Fruit fly (Drosophila melanogaster) whole organism, embryonic: Measurements from ENCODE around the gene Tasp1.
A peak's percentile ranks its signal among the peaks of the same experiment; 100 is the strongest.

Experiments used
- Abd-B ChIP-seq: fragments of 200-800 bp; sonication (Bioruptor generic); optimal IDR thresholded peaks from 2 replicates; lab custom pipeline; 2018; ENCODE audit warnings: missing biosample characterization, mild to moderate bottlenecking, missing genetic modification characterization, moderate library complexity
- Aef1 ChIP-seq: fragments of 200-800 bp; sonication (Bioruptor generic); IDR thresholded peaks from 3 replicates; pipeline ENCODE4 v1.3.6; 2022; ENCODE audit warnings: missing biosample characterization, missing genetic modification characterization
- Bgb ChIP-seq: fragments of 200-800 bp; sonication (Bioruptor generic); IDR thresholded peaks from 2 replicates; pipeline ENCODE4 v1.3.6; 2022; ENCODE audit warnings: missing biosample characterization, missing genetic modification characterization; ENCODE audit not compliant: partially characterized antibody
- CG11695 ChIP-seq: fragments of 200-800 bp; sonication (Bioruptor generic); IDR thresholded peaks from 3 replicates; pipeline ENCODE4 v1.3.6; 2022; ENCODE audit warnings: missing biosample characterization, missing genetic modification characterization
- CG13287 ChIP-seq: fragments of 200-800 bp; sonication (Bioruptor generic); IDR thresholded peaks from 2 replicates; pipeline ENCODE4 v1.3.6; 2022; ENCODE audit warnings: missing biosample characterization, missing genetic modification characterization; ENCODE audit not compliant: partially characterized antibody
- CG13424 ChIP-seq: fragments of 200-800 bp; sonication (Bioruptor generic); optimal IDR thresholded peaks from 2 replicates; lab custom pipeline; 2019; ENCODE audit warnings: missing biosample characterization, mild to moderate bottlenecking, missing genetic modification characterization, moderate library complexity
- CG1603 ChIP-seq: fragments of 200-800 bp; sonication (Bioruptor generic); optimal IDR thresholded peaks from 2 replicates; lab custom pipeline; 2019; ENCODE audit warnings: missing biosample characterization, mild to moderate bottlenecking, missing genetic modification characterization, moderate library complexity
- CG2116 ChIP-seq: fragments of 200-800 bp; sonication (Bioruptor generic); optimal IDR thresholded peaks from 3 replicates; lab custom pipeline; 2018; ENCODE audit warnings: missing biosample characterization, mild to moderate bottlenecking, missing genetic modification characterization
- CG2129 ChIP-seq: fragments of 200-800 bp; sonication (Bioruptor generic); IDR thresholded peaks from 2 replicates; pipeline ENCODE4 v1.3.6; 2022; ENCODE audit warnings: missing biosample characterization, missing genetic modification characterization; ENCODE audit not compliant: partially characterized antibody
- CG2199 ChIP-seq: fragments of 200-800 bp; sonication (Bioruptor generic); IDR thresholded peaks from 3 replicates; pipeline ENCODE4 v1.3.6; 2022; ENCODE audit warnings: missing biosample characterization, missing genetic modification characterization
- CG42726 ChIP-seq: fragments of 200-800 bp; sonication (Bioruptor generic); IDR thresholded peaks from 2 replicates; pipeline ENCODE4 v1.3.6; 2022; ENCODE audit warnings: missing biosample characterization, missing genetic modification characterization; ENCODE audit not compliant: partially characterized antibody
- CG4328 ChIP-seq: fragments of 200-800 bp; sonication (Bioruptor generic); optimal IDR thresholded peaks from 3 replicates; lab custom pipeline; 2017; ENCODE audit warnings: missing biosample characterization, missing genetic modification reagents, missing genetic modification characterization
- CG7928 ChIP-seq: fragments of 200-800 bp; sonication (Bioruptor generic); optimal IDR thresholded peaks from 2 replicates; lab custom pipeline; 2017; ENCODE audit warnings: missing biosample characterization, mild to moderate bottlenecking, missing genetic modification characterization
- CG7987 ChIP-seq: fragments of 200-800 bp; sonication (Bioruptor generic); optimal IDR thresholded peaks from 2 replicates; lab custom pipeline; 2018; ENCODE audit warnings: missing biosample characterization, mild to moderate bottlenecking, missing genetic modification characterization, moderate library complexity
- CG8290 ChIP-seq, 3 experiments: fragments of 200-800 bp; sonication (Bioruptor generic); optimal IDR thresholded peaks; 2 replicates each; lab custom pipeline; 2016 to 2019; ENCODE audit warnings: missing biosample characterization in 3 of 3, missing genetic modification characterization in 3 of 3, mild to moderate bottlenecking in 2 of 3, moderate library complexity in 1 of 3
- CG8924 ChIP-seq: fragments of 200-800 bp; optimal IDR thresholded peaks from 3 replicates; lab custom pipeline; 2019; ENCODE audit warnings: missing biosample characterization, mild to moderate bottlenecking, missing genetic modification characterization, moderate library complexity
- CG9932 ChIP-seq: fragments of 200-800 bp; sonication (Bioruptor generic); IDR thresholded peaks from 2 replicates; pipeline ENCODE4 v1.3.6; 2022; ENCODE audit warnings: missing biosample characterization, missing genetic modification characterization
- Dref ChIP-seq: fragments of 200-800 bp; sonication (Bioruptor generic); IDR thresholded peaks from 2 replicates; pipeline ENCODE4 v1.3.6; 2022; ENCODE audit warnings: missing biosample characterization, missing genetic modification characterization
- E2f2 ChIP-seq: fragments of 200-800 bp; sonication (Bioruptor generic); IDR thresholded peaks from 2 replicates; pipeline ENCODE4 v1.3.6; 2022; ENCODE audit warnings: missing biosample characterization, missing genetic modification characterization
- H2.0 ChIP-seq: fragments of 200-800 bp; sonication (Bioruptor generic); IDR thresholded peaks from 2 replicates; pipeline ENCODE4 v1.3.6; 2022; ENCODE audit warnings: missing biosample characterization, missing genetic modification characterization
- Hmr ChIP-seq: fragments of 200-800 bp; sonication (Bioruptor generic); optimal IDR thresholded peaks from 3 replicates; lab custom pipeline; 2017; ENCODE audit warnings: mild to moderate bottlenecking, missing biosample characterization, missing genetic modification reagents, missing genetic modification characterization
- Jarid2 ChIP-seq: fragments of 200-800 bp; sonication (Bioruptor generic); optimal IDR thresholded peaks from 3 replicates; lab custom pipeline; 2017; ENCODE audit warnings: mild to moderate bottlenecking, missing biosample characterization, missing genetic modification reagents, missing genetic modification characterization
- MBD-R2 ChIP-seq: fragments of 200-800 bp; sonication (Bioruptor generic); IDR thresholded peaks from 2 replicates; pipeline ENCODE4 v1.3.6; 2022; ENCODE audit warnings: missing biosample characterization, missing genetic modification characterization
- Med ChIP-seq: fragments of 200-800 bp; sonication (Bioruptor generic); peaks from one replicate; lab custom pipeline; 2016; ENCODE audit warnings: missing biosample characterization, missing genetic modification characterization, mild to moderate bottlenecking, inconsistent platforms, moderate library complexity
- Oli ChIP-seq: fragments of 200-800 bp; sonication (Bioruptor generic); optimal IDR thresholded peaks from 2 replicates; lab custom pipeline; 2018; ENCODE audit warnings: missing biosample characterization, mild to moderate bottlenecking, missing genetic modification characterization, moderate library complexity
- Sry-β ChIP-seq: fragments of 200-800 bp; sonication (Bioruptor generic); optimal IDR thresholded peaks from 2 replicates; lab custom pipeline; 2018; ENCODE audit warnings: missing biosample characterization, mild to moderate bottlenecking, missing genetic modification characterization, moderate library complexity
- Ssrp ChIP-seq: fragments of 200-800 bp; sonication (Bioruptor generic); optimal IDR thresholded peaks from 2 replicates; lab custom pipeline; 2018; ENCODE audit warnings: missing biosample characterization, mild to moderate bottlenecking, missing genetic modification characterization, moderate library complexity
- Tbp ChIP-seq: fragments of >200 bp; optimal IDR thresholded peaks from 2 replicates; lab custom pipeline; 2018; ENCODE audit warnings: missing biosample characterization, missing genetic modification characterization
- amos ChIP-seq: fragments of 200-800 bp; sonication (Bioruptor generic); IDR thresholded peaks from 2 replicates; pipeline ENCODE4 v1.3.6; 2022; ENCODE audit warnings: missing biosample characterization, missing genetic modification characterization; ENCODE audit not compliant: partially characterized antibody
- chm ChIP-seq: fragments of 200-800 bp; sonication (Bioruptor generic); IDR thresholded peaks from 2 replicates; pipeline ENCODE4 v1.3.6; 2022; ENCODE audit warnings: missing biosample characterization, missing genetic modification characterization
- disco-r ChIP-seq: fragments of 200-800 bp; sonication (Bioruptor generic); optimal IDR thresholded peaks from 2 replicates; lab custom pipeline; 2016; ENCODE audit warnings: missing biosample characterization, missing genetic modification characterization
- exex ChIP-seq: fragments of 200-800 bp; sonication (Bioruptor generic); optimal IDR thresholded peaks from 4 replicates; lab custom pipeline; 2018; ENCODE audit warnings: missing biosample characterization, mild to moderate bottlenecking, missing genetic modification characterization, moderate library complexity
- eyg ChIP-seq: fragments of 200-800 bp; sonication (Bioruptor generic); optimal IDR thresholded peaks from 3 replicates; lab custom pipeline; 2016; ENCODE audit warnings: missing biosample characterization, missing genetic modification characterization
- gcm ChIP-seq: fragments of 200-800 bp; sonication (Bioruptor generic); optimal IDR thresholded peaks from 2 replicates; lab custom pipeline; 2019; ENCODE audit warnings: missing biosample characterization, mild to moderate bottlenecking, missing genetic modification characterization, moderate library complexity
- gem ChIP-seq: fragments of 200-800 bp; sonication (Bioruptor generic); optimal IDR thresholded peaks from 2 replicates; lab custom pipeline; 2019; ENCODE audit warnings: missing biosample characterization, mild to moderate bottlenecking, missing genetic modification characterization, moderate library complexity
- hbn ChIP-seq: fragments of 200-800 bp; sonication (Bioruptor generic); IDR thresholded peaks from 2 replicates; pipeline ENCODE4 v1.3.6; 2022; ENCODE audit warnings: missing biosample characterization, missing genetic modification characterization; ENCODE audit not compliant: partially characterized antibody
- ind ChIP-seq: fragments of 200-800 bp; sonication (Bioruptor generic); optimal IDR thresholded peaks from 3 replicates; lab custom pipeline; 2016; ENCODE audit warnings: missing biosample characterization, missing genetic modification characterization
- kay ChIP-seq: fragments of 200-800 bp; sonication (Bioruptor generic); optimal IDR thresholded peaks from 2 replicates; lab custom pipeline; 2016; ENCODE audit warnings: missing biosample characterization, missing genetic modification characterization
- lov ChIP-seq, 2 experiments: fragments of 200-800 bp in 1 of 2; fragments of >200 bp in 1 of 2; sonication (Bioruptor generic) in 1 of 2; IDR thresholded peaks in 1 of 2; optimal IDR thresholded peaks in 1 of 2; 2 replicates in 1 of 2; 3 replicates in 1 of 2; pipeline versions ENCODE4 v1.3.6 to Lab custom; 2017 to 2022; ENCODE audit warnings: missing biosample characterization in 1 of 2, missing genetic modification characterization in 1 of 2
- sens-2 ChIP-seq: fragments of 200-800 bp; sonication (Bioruptor generic); IDR thresholded peaks from 2 replicates; pipeline ENCODE4 v1.3.6; 2022; ENCODE audit warnings: missing biosample characterization, missing genetic modification characterization
- slbo ChIP-seq: fragments of 200-800 bp; sonication (Bioruptor generic); IDR thresholded peaks from 2 replicates; pipeline ENCODE4 v1.3.6; 2022; ENCODE audit warnings: missing biosample characterization, missing genetic modification characterization
- tio ChIP-seq: fragments of 200-800 bp; sonication (Bioruptor generic); optimal IDR thresholded peaks from 2 replicates; lab custom pipeline; 2017; ENCODE audit warnings: missing biosample characterization, missing genetic modification characterization, inconsistent platforms
- tx ChIP-seq: fragments of 200-800 bp; sonication (Bioruptor generic); optimal IDR thresholded peaks from 2 replicates; lab custom pipeline; 2016; ENCODE audit warnings: missing biosample characterization, missing genetic modification characterization

The Tasp1 gene

DNA sequence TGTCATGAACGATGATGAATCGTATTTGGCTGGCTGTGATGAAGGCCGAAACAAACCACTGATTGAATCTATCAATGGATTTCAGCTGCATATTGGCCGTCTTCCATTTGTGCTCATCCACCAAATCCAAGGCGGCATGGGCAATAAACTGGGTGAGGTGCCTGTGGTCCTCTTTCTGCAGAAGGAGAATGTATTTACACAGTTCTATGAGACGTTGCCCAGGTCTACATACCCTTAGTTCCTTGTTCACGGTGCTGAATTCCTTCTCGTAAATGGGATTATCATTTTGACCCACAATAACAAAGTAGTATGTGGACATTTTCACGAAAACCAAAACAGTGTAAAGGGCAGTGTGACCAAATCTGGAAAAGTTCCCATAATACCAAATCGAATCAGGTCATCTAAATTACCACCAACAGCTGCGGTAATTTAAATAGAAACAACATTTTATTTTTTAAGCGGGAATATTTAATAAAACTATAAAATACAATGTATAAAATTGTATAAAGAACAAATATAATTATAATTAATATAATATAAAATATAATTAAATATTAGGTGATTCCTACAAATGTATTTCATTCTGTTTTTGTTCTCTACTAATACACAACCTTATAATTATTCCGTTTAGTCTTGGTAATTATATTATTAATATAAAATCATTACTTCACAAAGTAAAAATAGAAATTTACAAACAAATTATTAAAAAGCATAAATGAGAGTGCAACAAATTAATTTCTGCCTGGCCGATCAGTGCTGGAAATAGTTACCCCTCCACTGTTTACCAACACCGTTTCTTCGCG lies 44.1 kb upstream of the Tasp1 start, which contains the start of the genes Trs20 and elg1 (continued):
- TF ChIP-seq Ssrp (peak; percentile 34), ind (peak; percentile 39), eyg (GFP tag; lab: Kevin White, UChicago) (no peak)

DNA sequence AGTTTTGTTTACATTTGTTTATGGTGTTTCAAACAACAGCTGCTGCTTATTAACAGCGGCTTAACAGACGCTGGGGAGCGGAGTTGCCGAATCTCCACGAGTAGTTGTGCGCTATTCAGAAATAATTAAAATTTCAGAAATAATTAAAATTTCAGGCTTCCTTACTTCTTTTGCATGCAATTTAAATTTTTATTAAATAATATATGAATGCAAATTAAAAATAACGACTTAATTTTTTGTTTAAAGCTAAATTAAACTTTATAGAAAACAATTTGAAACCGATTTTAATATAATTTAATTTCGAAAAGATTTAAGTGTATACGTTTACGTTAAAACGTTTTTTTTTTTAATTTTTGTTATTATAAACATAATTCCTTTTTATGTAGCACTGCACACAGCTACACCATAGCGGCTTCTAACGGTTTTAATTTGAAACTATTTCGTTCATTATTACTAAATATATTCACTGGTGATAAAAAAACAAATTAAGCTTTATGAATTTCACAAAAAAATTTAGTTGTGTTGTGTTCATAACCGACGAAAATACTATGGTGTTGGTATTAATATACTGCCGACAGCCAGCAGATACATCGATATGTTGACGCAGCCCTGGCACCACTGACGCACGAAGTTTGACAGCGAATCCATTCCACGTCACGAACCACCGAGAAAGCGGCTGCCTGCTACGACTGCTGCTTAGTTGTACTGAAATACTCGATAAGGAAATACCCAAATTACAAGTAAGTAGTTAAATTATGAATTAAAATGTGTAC lies 41.8 kb upstream of the Tasp1 start, which contains the start of gene SsRbeta:
TSS of gene SsRbeta (plus strand) at position 645 of the 773 bp plus-strand sequence.
- TF ChIP-seq lov (optimal IDR thresholded peaks at IDR 0.05; lab: Kevin White, UChicago) (no peak), lov (GFP tag; IDR thresholded peaks at IDR 0.05; lab: Robert Waterston, UW) (0 out of 3 replicates have a peak, but pooled peaks have one; percentile 4), CG7987 (peak; percentile 66), disco-r (GFP tag; lab: Kevin White, UChicago) (no peak), Dref (GFP tag; lab: Robert Waterston, UW) (peak; percentile 72), chm (GFP tag; lab: Robert Waterston, UW) (peak; percentile 68), Tbp (GFP tag; lab: Kevin White, UChicago) (peak; percentile 33), CG9932 (peak; percentile 76), CG2116 (GFP tag; lab: Kevin White, UChicago) (peak; percentile 56), Abd-B (GFP tag; lab: Kevin White, UChicago) (peak; percentile 3), CG7928 (GFP tag; lab: Kevin White, UChicago) (peak; percentile 95), CG13424 (peak; percentile 37), CG11695 (GFP tag; lab: Robert Waterston, UW) (peak; percentile 60; the same call in 2 of the 3 replicates), kay (GFP tag; lab: Kevin White, UChicago) (peak; percentile 28), tio (GFP tag; lab: Kevin White, UChicago) (peak; percentile 33), E2f2 (GFP tag; lab: Robert Waterston, UW) (peak; percentile 43; the same call in 1 of the 2 replicates), tx (GFP tag; lab: Kevin White, UChicago) (no peak), CG13287 (peak; percentile 79), exex (no peak), Ssrp (peak; percentile 38), Oli (tag; lab: Kevin White, UChicago) (peak; percentile 33), CG2129 (peak; percentile 36), Jarid2 (peak; percentile 37), CG42726 (peak; percentile 78; the same call in 1 of the 2 replicates), H2.0 (GFP tag; lab: Robert Waterston, UW) (peak; percentile 76), CG8290 (GFP tag; optimal IDR thresholded peaks at IDR 0.05; lab: Kevin White, UChicago) (no peak), CG8290 (tag; optimal IDR thresholded peaks at IDR 0.05; lab: Kevin White, UChicago) (peak in 1 of 2 experiments; percentile 82), gem (tag; lab: Kevin White, UChicago) (peak; percentile 63), Med (GFP tag; lab: Kevin White, UChicago) (peak; percentile 91), CG2199 (GFP tag; lab: Robert Waterston, UW) (0 out of 3 replicates have a peak, but pooled peaks have one; percentile 17), gcm (GFP tag; lab: Kevin White, UChicago) (no peak), Hmr (peak; percentile 4), amos (peak; percentile 88; the same call in 1 of the 2 replicates), CG8924 (tag; lab: Kevin White, UChicago) (peak; percentile 5), CG1603 (peak; percentile 77), hbn (GFP tag; lab: Robert Waterston, UW) (peak; percentile 61), sens-2 (GFP tag; lab: Robert Waterston, UW) (peak; percentile 42; the same call in 1 of the 2 replicates), slbo (peak; percentile 82), Sry-β (peak; percentile 61), Aef1 (GFP tag; lab: Robert Waterston, UW) (peak; percentile 7; the same call in 1 of the 3 replicates), MBD-R2 (GFP tag; lab: Robert Waterston, UW) (peak; percentile 53), CG4328 (peak; percentile 44), Bgb (GFP tag; lab: Robert Waterston, UW) (peak; percentile 84)
